Worm (Caenorhabditis elegans) whole organism, early embryonic: ENCODE measurements around the gene C34C12.7.

ENCODE experiments used
- B0310.2 ChIP-seq: sonication (generic microtip); optimal IDR thresholded peaks from 2 replicates; lab custom pipeline; 2016; ENCODE audit warnings: mild to moderate bottlenecking, missing genetic modification characterization, missing compliant biosample characterization
- F13C5.2 ChIP-seq: sonication (generic microtip); optimal IDR thresholded peaks from 2 replicates; lab custom pipeline; 2017; ENCODE audit warnings: mild to moderate bottlenecking, missing genetic modification characterization, inconsistent platforms, missing compliant biosample characterization
- aly-1 ChIP-seq: sonication (generic microtip); optimal IDR thresholded peaks from 2 replicates; lab custom pipeline; 2016; ENCODE audit warnings: missing genetic modification characterization, missing compliant biosample characterization
- ama-1 ChIP-seq: fragments of 150-350 bp; optimal IDR thresholded peaks from 2 replicates; lab custom pipeline; 2014
- ceh-13 ChIP-seq: fragments of 200-800 bp; sonication (Bioruptor generic); optimal IDR thresholded peaks from 2 replicates; lab custom pipeline; 2018; ENCODE audit warnings: mild to moderate bottlenecking, missing genetic modification characterization, missing compliant biosample characterization
- ceh-36 ChIP-seq: sonication (generic microtip); optimal IDR thresholded peaks from 2 replicates; lab custom pipeline; 2016; ENCODE audit warnings: missing genetic modification characterization, inconsistent platforms, missing compliant biosample characterization
- ets-7 ChIP-seq: sonication (generic microtip); optimal IDR thresholded peaks from 2 replicates; lab custom pipeline; 2016; ENCODE audit warnings: missing genotype, missing genetic modification characterization, missing compliant biosample characterization
- flt-1 ChIP-seq: fragments of 200-800 bp; sonication (Bioruptor generic); IDR thresholded peaks from 2 replicates; pipeline ENCODE4 v1.3.6; 2022; ENCODE audit warnings: missing genetic modification characterization, missing compliant biosample characterization
- hmbx-1 ChIP-seq: sonication (generic microtip); optimal IDR thresholded peaks from 2 replicates; lab custom pipeline; 2016; ENCODE audit warnings: mild to moderate bottlenecking, missing genetic modification characterization, missing compliant biosample characterization
- hmg-4 ChIP-seq: fragments of 200-800 bp; sonication (Bioruptor generic); optimal IDR thresholded peaks from 2 replicates; lab custom pipeline; 2018; ENCODE audit warnings: mild to moderate bottlenecking, missing genetic modification characterization, missing compliant biosample characterization
- hnd-1 ChIP-seq: sonication (generic microtip); optimal IDR thresholded peaks from 2 replicates; lab custom pipeline; 2016; ENCODE audit warnings: missing genetic modification characterization, missing compliant biosample characterization
- pes-1 ChIP-seq: fragments of 200-800 bp; sonication (Bioruptor generic); IDR thresholded peaks from 2 replicates; pipeline ENCODE4 v1.3.6; 2022; ENCODE audit warnings: missing genetic modification reagents, missing genetic modification characterization, missing compliant biosample characterization
- scrt-1 ChIP-seq: fragments of 200-800 bp; sonication (Bioruptor generic); IDR thresholded peaks from 2 replicates; pipeline ENCODE4 v1.3.6; 2022; ENCODE audit warnings: missing genetic modification characterization, missing compliant biosample characterization
- sea-1 ChIP-seq: fragments of 200-800 bp; sonication (Bioruptor generic); conservative IDR thresholded peaks from 2 replicates; pipeline ENCODE4 v1.3.6; 2022; ENCODE audit warnings: missing genetic modification characterization, missing compliant biosample characterization
- tbx-11 ChIP-seq: fragments of 200-800 bp; sonication (Bioruptor generic); IDR thresholded peaks from 2 replicates; pipeline ENCODE4 v1.3.6; 2022; ENCODE audit warnings: missing genetic modification characterization, missing compliant biosample characterization
- tbx-37 ChIP-seq: fragments of 200-800 bp; sonication (Bioruptor generic); conservative IDR thresholded peaks from 2 replicates; pipeline ENCODE4 v1.3.6; 2022; ENCODE audit warnings: missing genetic modification reagents, missing genetic modification characterization, missing compliant biosample characterization
- tra-4 ChIP-seq: sonication (generic microtip); optimal IDR thresholded peaks from 2 replicates; lab custom pipeline; 2017; ENCODE audit warnings: missing genetic modification characterization, missing compliant biosample characterization

The C34C12.7 gene

ce11 chrIII:3482291-3482690 is 5.8 kb downstream of the C34C12.7 start, which contains the start of gene C34C12.6:
TSS of gene C34C12.6 (plus strand) at chrIII:3482591.
- no peak for TF ChIP-seq pes-1
- no peak for TF ChIP-seq tra-4 (tag; lab: Kevin White, UChicago)

- no peak for TF ChIP-seq scrt-1 (GFP tag; lab: Robert Waterston, UW)
- TF ChIP-seq B0310.2 (tag; lab: Kevin White, UChicago) = no peak
- TF ChIP-seq ama-1 (lab: Kevin White, UChicago) = no peak
- no peak for TF ChIP-seq tbx-37 (GFP tag; lab: Robert Waterston, UW)
- TF ChIP-seq sea-1 (GFP tag; lab: Robert Waterston, UW) = no peak
- no peak for TF ChIP-seq flt-1 (GFP tag; lab: Robert Waterston, UW)
Observed at ce11 chrIII:3480950-3481349, 7.2 kb downstream of the C34C12.7 start.

ce11 chrIII:3480236-3480635 is 7.9 kb downstream of the C34C12.7 start:
- TF ChIP-seq hmg-4 (GFP tag; lab: Kevin White, UChicago) (no peak), hmbx-1 (tag; lab: Kevin White, UChicago) (no peak), hnd-1 (no peak), ceh-36 (tag; lab: Kevin White, UChicago) (no peak), scrt-1 (GFP tag; lab: Robert Waterston, UW) (no peak), aly-1 (no peak), ets-7 (no peak), ceh-13 (GFP tag; lab: Kevin White, UChicago) (no peak), tbx-37 (GFP tag; lab: Robert Waterston, UW) (no peak), B0310.2 (tag; lab: Kevin White, UChicago) (no peak), tra-4 (tag; lab: Kevin White, UChicago) (no peak), tbx-11 (GFP tag; lab: Robert Waterston, UW) (no peak), ama-1 (lab: Kevin White, UChicago) (no peak), flt-1 (GFP tag; lab: Robert Waterston, UW) (no peak), pes-1 (no peak), F13C5.2 (no peak), sea-1 (GFP tag; lab: Robert Waterston, UW) (no peak)

- TF ChIP-seq tbx-37 (GFP tag; lab: Robert Waterston, UW) (no peak), tbx-11 (GFP tag; lab: Robert Waterston, UW) (no peak), pes-1 (no peak), hmbx-1 (tag; lab: Kevin White, UChicago) (no peak), tra-4 (tag; lab: Kevin White, UChicago) (no peak), hmg-4 (GFP tag; lab: Kevin White, UChicago) (no peak), scrt-1 (GFP tag; lab: Robert Waterston, UW) (no peak), flt-1 (GFP tag; lab: Robert Waterston, UW) (no peak)
Observed at ce11 chrIII:3478795-3479398, 9.2 kb downstream of the C34C12.7 start.

- TF ChIP-seq ceh-36 (tag; lab: Kevin White, UChicago) (peak; percentile 80), ama-1 (lab: Kevin White, UChicago) (no peak)
Observed at ce11 chrIII:3477375-3477774, 10.8 kb downstream of the C34C12.7 start.

- TF ChIP-seq tra-4 (tag; lab: Kevin White, UChicago) (peak; percentile 42), sea-1 (GFP tag; lab: Robert Waterston, UW) (no peak), ama-1 (lab: Kevin White, UChicago) (no peak), ets-7 (peak; percentile 49), F13C5.2 (no peak), ceh-13 (GFP tag; lab: Kevin White, UChicago) (peak; percentile 42), hmbx-1 (tag; lab: Kevin White, UChicago) (peak; percentile 56), B0310.2 (tag; lab: Kevin White, UChicago) (peak; percentile 68), hnd-1 (peak; percentile 40), pes-1 (peak; percentile 20; the same call in 1 of the 2 replicates), flt-1 (GFP tag; lab: Robert Waterston, UW) (no peak), hmg-4 (GFP tag; lab: Kevin White, UChicago) (no peak), tbx-37 (GFP tag; lab: Robert Waterston, UW) (no peak), tbx-11 (GFP tag; lab: Robert Waterston, UW) (no peak), aly-1 (no peak), scrt-1 (GFP tag; lab: Robert Waterston, UW) (no peak), ceh-36 (tag; lab: Kevin White, UChicago) (no peak)
Observed at ce11 chrIII:3476245-3476644, 11.9 kb downstream of the C34C12.7 start.

ce11 chrIII:3475497-3475896 is 12.6 kb downstream of the C34C12.7 start, which contains the start of gene C34C12.9:
TSS of gene C34C12.9 (minus strand) at chrIII:3475512.
- no peak for TF ChIP-seq hmbx-1 (tag; lab: Kevin White, UChicago)
- TF ChIP-seq hmg-4 (GFP tag; lab: Kevin White, UChicago) = no peak
- TF ChIP-seq scrt-1 (GFP tag; lab: Robert Waterston, UW) = no peak
- no peak for TF ChIP-seq sea-1 (GFP tag; lab: Robert Waterston, UW)
- TF ChIP-seq ama-1 (lab: Kevin White, UChicago) = no peak
- no peak for TF ChIP-seq tbx-11 (GFP tag; lab: Robert Waterston, UW)
- no peak for TF ChIP-seq F13C5.2
- no peak for TF ChIP-seq ets-7
- TF ChIP-seq tbx-37 (GFP tag; lab: Robert Waterston, UW) = no peak
- TF ChIP-seq ceh-36 (tag; lab: Kevin White, UChicago) = no peak
- TF ChIP-seq hnd-1 = no peak
- no peak for TF ChIP-seq B0310.2 (tag; lab: Kevin White, UChicago)
- no peak for TF ChIP-seq aly-1
- no peak for TF ChIP-seq flt-1 (GFP tag; lab: Robert Waterston, UW)

ce11 chrIII:3475014-3475413 is 13.1 kb downstream of the C34C12.7 start:
- no peak for TF ChIP-seq ama-1 (lab: Kevin White, UChicago)
- no peak for TF ChIP-seq ets-7
- TF ChIP-seq flt-1 (GFP tag; lab: Robert Waterston, UW) = no peak
- no peak for TF ChIP-seq sea-1 (GFP tag; lab: Robert Waterston, UW)
- TF ChIP-seq ceh-36 (tag; lab: Kevin White, UChicago) = no peak
- TF ChIP-seq F13C5.2 = no peak
- no peak for TF ChIP-seq aly-1
- no peak for TF ChIP-seq tra-4 (tag; lab: Kevin White, UChicago)
- TF ChIP-seq pes-1 = no peak
- TF ChIP-seq tbx-11 (GFP tag; lab: Robert Waterston, UW) = no peak
- TF ChIP-seq ceh-13 (GFP tag; lab: Kevin White, UChicago) = no peak
- TF ChIP-seq scrt-1 (GFP tag; lab: Robert Waterston, UW) = no peak
- TF ChIP-seq hmg-4 (GFP tag; lab: Kevin White, UChicago) = no peak
- TF ChIP-seq tbx-37 (GFP tag; lab: Robert Waterston, UW) = no peak
- no peak for TF ChIP-seq hnd-1
- TF ChIP-seq B0310.2 (tag; lab: Kevin White, UChicago) = no peak
- no peak for TF ChIP-seq hmbx-1 (tag; lab: Kevin White, UChicago)
